Fruit fly (Drosophila melanogaster): ENCODE data around the gene CG2150.
A peak's percentile ranks its signal among the peaks of the same experiment; 100 is the strongest.

DNA sequence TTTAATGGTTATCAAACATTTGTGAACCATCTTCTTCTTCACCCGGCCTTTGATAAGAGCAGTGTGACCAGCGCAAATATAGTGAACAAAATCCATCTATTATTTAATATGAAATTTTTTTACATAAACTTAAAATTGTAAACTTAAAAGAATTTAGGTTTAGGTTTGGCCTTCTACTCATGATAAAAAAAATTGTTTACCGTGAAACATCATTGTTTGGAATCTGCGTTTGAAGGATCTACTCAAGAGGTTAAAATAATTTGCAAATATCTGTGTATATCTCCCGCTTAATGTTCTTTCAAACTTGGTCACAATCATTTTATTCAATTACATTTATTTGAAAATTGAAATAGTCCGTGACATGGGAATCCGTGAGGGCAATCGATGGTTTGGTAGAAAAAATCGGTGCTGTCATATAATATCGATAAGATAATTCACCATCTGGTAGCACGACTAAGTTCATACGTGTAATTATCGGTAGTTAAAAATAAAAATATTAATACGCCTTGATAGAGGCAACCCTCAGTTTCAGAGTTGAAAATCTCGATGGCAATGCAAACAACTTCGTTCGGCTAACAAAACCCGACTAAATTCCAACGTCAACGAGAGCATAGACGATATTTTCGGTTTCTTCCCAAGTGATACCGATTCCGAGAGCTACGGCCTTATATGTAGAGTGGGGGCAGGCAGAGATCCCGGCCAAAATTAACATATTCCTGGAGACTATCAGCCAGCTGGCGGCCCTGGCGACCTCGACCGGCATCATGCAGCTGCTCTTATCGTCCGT, 7.4 kb upstream of the CG2150 start, which contains the start of the genes betaGlu and sip3:
- TF ChIP-seq achi (GFP tag; optimal IDR thresholded peaks at IDR 0.05) (peak; percentile 61), CG4318 (GFP tag; optimal IDR thresholded peaks at IDR 0.05) (no peak), fd59A (GFP tag; optimal IDR thresholded peaks at IDR 0.05) (no peak), CG7368 (GFP tag; optimal IDR thresholded peaks at IDR 0.05) (no peak), vri (GFP tag; optimal IDR thresholded peaks at IDR 0.05) (peak; percentile 74), eg (GFP tag; IDR thresholded peaks at IDR 0.05) (no peak), CG3919 (GFP tag; optimal IDR thresholded peaks at IDR 0.05) (no peak), CG11294 (GFP tag; IDR thresholded peaks at IDR 0.05) (no peak)

All from whole organism, prepupa.